Worm (Caenorhabditis elegans): ENCODE measurements around the gene daf-9.

The daf-9 gene

DNA sequence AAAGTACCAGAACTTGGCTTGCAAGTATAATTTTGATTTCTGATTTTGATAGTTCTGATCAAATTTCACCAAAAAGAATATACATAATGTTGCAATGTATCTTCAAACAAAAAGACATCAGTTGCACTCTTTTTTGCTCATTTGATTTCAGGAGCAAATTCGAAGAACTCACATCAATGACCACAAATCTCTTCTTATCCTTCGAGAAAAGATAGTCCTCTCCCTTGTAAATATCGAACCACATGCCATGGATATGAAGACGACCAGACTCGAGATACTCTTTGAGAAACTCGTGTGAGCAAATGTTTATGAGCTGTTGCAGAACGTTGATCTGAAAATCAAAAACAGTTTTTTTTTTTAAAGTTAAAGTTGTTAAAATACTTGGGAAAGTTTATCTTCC lies 6.1 kb downstream of the daf-9 start:
- TF ChIP-seq med-1 (GFP tag; optimal IDR thresholded peaks at IDR 0.05; ENCODE audit: insufficient read depth) (no peak), tab-1 (GFP tag; IDR thresholded peaks at IDR 0.05) (no peak), klf-2 (GFP tag; conservative IDR thresholded peaks at IDR 0.05) (no peak), ztf-23 (GFP tag; IDR thresholded peaks at IDR 0.05) (no peak), T22C8.4 (GFP tag; IDR thresholded peaks at IDR 0.05) (no peak), cog-1 (tag; optimal IDR thresholded peaks at IDR 0.05) (no peak), ref-1 (GFP tag; conservative IDR thresholded peaks at IDR 0.05) (no peak), flt-1 (GFP tag; IDR thresholded peaks at IDR 0.05) (no peak), ztf-29 (GFP tag; IDR thresholded peaks at IDR 0.05) (no peak)

DNA sequence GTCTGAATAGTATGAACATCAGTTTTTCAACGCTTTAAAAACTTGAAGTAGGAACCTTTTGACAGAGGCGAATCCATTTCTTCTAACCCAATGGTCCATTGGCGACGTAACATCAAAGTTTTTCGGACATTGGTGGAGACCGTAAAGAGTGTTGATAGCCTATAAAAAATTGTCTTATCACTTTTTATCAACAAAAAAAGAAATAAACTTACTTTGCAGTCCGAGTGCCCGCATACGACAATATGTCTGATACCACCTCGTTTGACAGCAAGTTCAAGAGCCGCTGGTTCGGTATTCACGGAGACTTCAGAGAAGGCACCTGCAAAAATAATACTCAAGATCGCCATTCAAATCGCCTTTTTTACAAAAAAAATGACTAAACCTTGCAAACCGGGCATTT lies 6.6 kb downstream of the daf-9 start:
- no peak for TF ChIP-seq tab-1 (GFP tag; IDR thresholded peaks at IDR 0.05)
- TF ChIP-seq ztf-23 (GFP tag; IDR thresholded peaks at IDR 0.05): no peak
- no peak for TF ChIP-seq T22C8.4 (GFP tag; IDR thresholded peaks at IDR 0.05)
- no peak for TF ChIP-seq ztf-29 (GFP tag; IDR thresholded peaks at IDR 0.05)
- no peak for TF ChIP-seq med-1 (GFP tag; optimal IDR thresholded peaks at IDR 0.05; ENCODE audit: insufficient read depth)
- TF ChIP-seq ref-1 (GFP tag; conservative IDR thresholded peaks at IDR 0.05): no peak
- TF ChIP-seq flt-1 (GFP tag; IDR thresholded peaks at IDR 0.05): no peak
- no peak for TF ChIP-seq klf-2 (GFP tag; conservative IDR thresholded peaks at IDR 0.05)
- TF ChIP-seq cog-1 (tag; optimal IDR thresholded peaks at IDR 0.05): no peak

DNA sequence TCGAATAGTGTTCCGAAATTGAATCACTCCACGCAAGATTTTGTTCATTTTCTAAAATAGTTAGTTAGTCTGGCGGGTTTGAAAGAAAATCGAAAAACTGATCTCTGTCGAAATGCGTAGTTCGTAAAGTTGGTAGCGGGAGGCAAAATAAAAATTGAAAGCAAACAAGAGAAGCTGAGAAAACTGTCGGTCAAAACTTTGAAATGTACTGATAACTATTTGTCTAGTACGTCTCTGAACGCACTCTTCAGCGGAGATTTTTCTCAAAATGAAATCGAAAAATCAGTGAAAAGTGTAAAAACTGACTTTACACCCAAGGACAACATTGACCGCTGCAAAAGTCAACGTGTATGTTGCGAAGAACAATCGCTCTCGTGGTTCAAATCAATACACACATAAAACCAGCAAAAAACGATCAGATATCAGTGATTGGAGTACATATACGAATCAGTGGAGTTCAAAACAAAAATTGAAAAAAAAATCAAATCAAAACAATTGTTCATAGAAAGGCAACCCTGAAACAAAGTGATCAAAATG lies 8.0 kb downstream of the daf-9 start, which contains the start of gene bca-1:
TSS of gene bca-1 (minus strand) at position 51 of the 537 bp plus-strand sequence.
- TF ChIP-seq ztf-23 (GFP tag; IDR thresholded peaks at IDR 0.05): no peak
- TF ChIP-seq ztf-29 (GFP tag; IDR thresholded peaks at IDR 0.05): no peak
- TF ChIP-seq cog-1 (tag; optimal IDR thresholded peaks at IDR 0.05): no peak
- no peak for TF ChIP-seq ref-1 (GFP tag; conservative IDR thresholded peaks at IDR 0.05)
- no peak for TF ChIP-seq T22C8.4 (GFP tag; IDR thresholded peaks at IDR 0.05)
- no peak for TF ChIP-seq tab-1 (GFP tag; IDR thresholded peaks at IDR 0.05)
- TF ChIP-seq flt-1 (GFP tag; IDR thresholded peaks at IDR 0.05): no peak
- no peak for TF ChIP-seq klf-2 (GFP tag; conservative IDR thresholded peaks at IDR 0.05)

- TF ChIP-seq klf-2 (GFP tag; conservative IDR thresholded peaks at IDR 0.05) (no peak), flt-1 (GFP tag; IDR thresholded peaks at IDR 0.05) (no peak), med-1 (GFP tag; optimal IDR thresholded peaks at IDR 0.05; ENCODE audit: insufficient read depth) (no peak), ref-1 (GFP tag; conservative IDR thresholded peaks at IDR 0.05) (no peak), ztf-23 (GFP tag; IDR thresholded peaks at IDR 0.05) (no peak), ztf-29 (GFP tag; IDR thresholded peaks at IDR 0.05) (no peak), T22C8.4 (GFP tag; IDR thresholded peaks at IDR 0.05) (no peak), tab-1 (GFP tag; IDR thresholded peaks at IDR 0.05) (no peak), cog-1 (tag; optimal IDR thresholded peaks at IDR 0.05) (no peak)
Measured at ce11 chrX:6205325-6205724, 8.6 kb downstream of the daf-9 start.

- TF ChIP-seq tab-1 (GFP tag; IDR thresholded peaks at IDR 0.05): no peak
- no peak for TF ChIP-seq ztf-23 (GFP tag; IDR thresholded peaks at IDR 0.05)
- no peak for TF ChIP-seq cog-1 (tag; optimal IDR thresholded peaks at IDR 0.05)
- no peak for TF ChIP-seq ztf-29 (GFP tag; IDR thresholded peaks at IDR 0.05)
- TF ChIP-seq flt-1 (GFP tag; IDR thresholded peaks at IDR 0.05): no peak
- no peak for TF ChIP-seq med-1 (GFP tag; optimal IDR thresholded peaks at IDR 0.05; ENCODE audit: insufficient read depth)
- no peak for TF ChIP-seq klf-2 (GFP tag; conservative IDR thresholded peaks at IDR 0.05)
- TF ChIP-seq ref-1 (GFP tag; conservative IDR thresholded peaks at IDR 0.05): no peak
- no peak for TF ChIP-seq T22C8.4 (GFP tag; IDR thresholded peaks at IDR 0.05)
Measured at ce11 chrX:6206305-6206704, 9.6 kb downstream of the daf-9 start, which contains the start of gene mtp-18. mtp-18 (minus strand) TSS chrX:6206405.

ce11 chrX:6207687-6208088 lies 11.0 kb downstream of the daf-9 start, which contains the start of gene T13C5.6:
T13C5.6 (minus strand) TSS chrX:6207687.
- TF ChIP-seq ztf-23 (GFP tag; IDR thresholded peaks at IDR 0.05) (peak; percentile 97), ref-1 (GFP tag; conservative IDR thresholded peaks at IDR 0.05) (peak; percentile 92), med-1 (GFP tag; optimal IDR thresholded peaks at IDR 0.05; ENCODE audit: insufficient read depth) (peak; percentile 74), cog-1 (tag; optimal IDR thresholded peaks at IDR 0.05) (peak; percentile 94), T22C8.4 (GFP tag; IDR thresholded peaks at IDR 0.05) (peak; percentile 95), flt-1 (GFP tag; IDR thresholded peaks at IDR 0.05) (peak; percentile 98), tab-1 (GFP tag; IDR thresholded peaks at IDR 0.05) (peak; percentile 99), ztf-29 (GFP tag; IDR thresholded peaks at IDR 0.05) (peak; percentile 93), klf-2 (GFP tag; conservative IDR thresholded peaks at IDR 0.05) (peak; percentile 98)

- no peak for TF ChIP-seq med-1 (GFP tag; optimal IDR thresholded peaks at IDR 0.05; ENCODE audit: insufficient read depth)
- no peak for TF ChIP-seq ztf-23 (GFP tag; IDR thresholded peaks at IDR 0.05)
- no peak for TF ChIP-seq klf-2 (GFP tag; conservative IDR thresholded peaks at IDR 0.05)
- no peak for TF ChIP-seq cog-1 (tag; optimal IDR thresholded peaks at IDR 0.05)
Measured at ce11 chrX:6208463-6208862, 11.7 kb downstream of the daf-9 start, which contains the start of gene C14F11.7. C14F11.7 (minus strand) TSS chrX:6208563.

DNA sequence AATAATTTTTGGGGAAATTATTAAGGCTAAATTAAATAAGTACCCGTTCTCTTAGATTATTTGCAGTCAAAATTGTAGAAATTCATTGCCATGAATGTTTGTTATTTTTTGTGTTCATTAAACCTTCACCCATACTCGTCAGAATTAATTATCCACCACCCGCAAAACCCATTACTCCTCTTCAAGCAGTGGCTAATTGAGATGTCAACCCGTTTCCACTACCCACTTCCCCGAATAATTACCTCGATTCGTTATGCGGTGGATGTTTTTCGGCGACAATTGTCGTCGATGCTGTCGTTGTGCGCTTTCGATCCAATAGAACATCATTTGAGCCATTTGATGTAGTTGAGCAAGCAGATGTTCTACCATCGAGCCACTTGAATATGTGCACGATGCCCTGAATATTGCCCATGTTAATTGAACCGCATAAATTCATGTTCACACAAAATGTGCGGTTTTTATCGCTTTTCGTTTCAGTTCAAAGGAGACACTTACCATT lies 14.6 kb downstream of the daf-9 start:
- TF ChIP-seq klf-2 (GFP tag; conservative IDR thresholded peaks at IDR 0.05) (no peak), cog-1 (tag; optimal IDR thresholded peaks at IDR 0.05) (no peak), ref-1 (GFP tag; conservative IDR thresholded peaks at IDR 0.05) (no peak), flt-1 (GFP tag; IDR thresholded peaks at IDR 0.05) (no peak), T22C8.4 (GFP tag; IDR thresholded peaks at IDR 0.05) (no peak), ztf-23 (GFP tag; IDR thresholded peaks at IDR 0.05) (no peak), med-1 (GFP tag; optimal IDR thresholded peaks at IDR 0.05; ENCODE audit: insufficient read depth) (no peak), tab-1 (GFP tag; IDR thresholded peaks at IDR 0.05) (no peak; the same call in 1 of the 2 replicates), ztf-29 (GFP tag; IDR thresholded peaks at IDR 0.05) (no peak)

- no peak for TF ChIP-seq T22C8.4 (GFP tag; IDR thresholded peaks at IDR 0.05)
- TF ChIP-seq ztf-23 (GFP tag; IDR thresholded peaks at IDR 0.05): no peak
- no peak for TF ChIP-seq tab-1 (GFP tag; IDR thresholded peaks at IDR 0.05)
- no peak for TF ChIP-seq cog-1 (tag; optimal IDR thresholded peaks at IDR 0.05)
- TF ChIP-seq flt-1 (GFP tag; IDR thresholded peaks at IDR 0.05): no peak
- TF ChIP-seq ztf-29 (GFP tag; IDR thresholded peaks at IDR 0.05): no peak
- no peak for TF ChIP-seq ref-1 (GFP tag; conservative IDR thresholded peaks at IDR 0.05)
- TF ChIP-seq klf-2 (GFP tag; conservative IDR thresholded peaks at IDR 0.05): no peak
- TF ChIP-seq med-1 (GFP tag; optimal IDR thresholded peaks at IDR 0.05; ENCODE audit: insufficient read depth): no peak
Measured at ce11 chrX:6216551-6216950, 19.8 kb downstream of the daf-9 start, which contains the start of gene lrch-1. lrch-1 (minus strand) TSS chrX:6216651.

Data from whole organism, midembryonic.